Fruit fly (Drosophila melanogaster) whole organism: ENCODE measurements around the gene CG11694.

Source experiments
- pan ChIP-seq: fragments of >200 bp; optimal IDR thresholded peaks from 2 replicates; lab custom pipeline; 2017
- psq ChIP-seq: fragments of >200 bp; optimal IDR thresholded peaks from 2 replicates; lab custom pipeline; 2017
- usp ChIP-seq: fragments of >200 bp; optimal IDR thresholded peaks from 2 replicates; lab custom pipeline; 2017; ENCODE audit warnings: missing biosample characterization, missing genetic modification characterization, mixed read lengths

dm6 chr3R:8284234-8284633 lies 27.7 kb downstream of the CG11694 start:
- no peak for TF ChIP-seq psq (lab: Kevin White, UChicago)
- no peak for TF ChIP-seq pan (lab: Kevin White, UChicago)
- TF ChIP-seq usp (GFP tag; lab: Kevin White, UChicago) = no peak
